Fruit fly (Drosophila melanogaster): ENCODE measurements around the gene iav.

DNA sequence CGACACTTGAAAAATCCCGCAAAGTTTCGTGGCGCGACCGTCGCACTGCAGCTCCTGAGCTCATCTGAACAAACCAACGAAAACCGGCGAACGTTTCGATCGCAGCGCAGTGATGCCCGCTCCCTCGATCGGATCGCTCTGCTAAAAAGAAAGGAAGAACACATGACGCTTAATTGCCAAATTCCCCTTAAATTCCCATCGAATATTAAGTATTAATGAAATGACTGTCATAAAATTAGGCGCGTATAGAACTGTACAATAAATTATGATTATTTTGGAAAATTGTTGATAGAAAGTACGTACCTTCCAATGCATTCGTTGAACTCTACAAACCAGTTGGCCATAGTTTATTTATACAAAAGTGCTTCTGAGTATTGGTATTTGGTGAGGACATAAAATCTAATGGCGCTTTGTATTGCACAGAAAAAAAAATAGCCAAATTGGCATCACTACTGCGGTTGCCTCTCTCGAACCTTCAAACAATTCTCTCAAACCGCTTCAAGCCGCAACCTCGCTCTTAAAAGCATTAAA, 34.1 kb upstream of the iav start, which contains the start of gene shf:
- TF ChIP-seq CG8478 (optimal IDR thresholded peaks at IDR 0.05) (no peak), CTCF (optimal IDR thresholded peaks at IDR 0.05) (no peak)
